Worm (Caenorhabditis elegans): ENCODE measurements around the gene C34F11.2.

The C34F11.2 gene

ce11 chrII:5211970-5212369 lies at the start of gene C34F11.2:
C34F11.2 (plus strand) TSS chrII:5212270.
- TF ChIP-seq ceh-16 (tag; optimal IDR thresholded peaks at IDR 0.05) (no peak), nhr-12 (tag; optimal IDR thresholded peaks at IDR 0.05) (no peak)

ce11 chrII:5163283-5163682 lies 48.8 kb upstream of the C34F11.2 start, which contains the start of gene srb-5:
srb-5 (minus strand) TSS chrII:5163383.
- no peak for TF ChIP-seq nhr-10 (tag; optimal IDR thresholded peaks at IDR 0.05)
- TF ChIP-seq elt-3 (tag; optimal IDR thresholded peaks at IDR 0.05) = no peak
- no peak for TF ChIP-seq alr-1 (tag; optimal IDR thresholded peaks at IDR 0.05)
- TF ChIP-seq ztf-4 (tag; optimal IDR thresholded peaks at IDR 0.05) = no peak
- TF ChIP-seq F13H6.1 (tag; optimal IDR thresholded peaks at IDR 0.05) = no peak
- no peak for TF ChIP-seq C34F6.9 (tag; optimal IDR thresholded peaks at IDR 0.05)
- no peak for TF ChIP-seq blmp-1 (tag; optimal IDR thresholded peaks at IDR 0.05; ENCODE audit: insufficient read depth)

ce11 chrII:5166738-5167137 lies 45.3 kb upstream of the C34F11.2 start, which contains the start of gene srb-3:
srb-3 (minus strand) TSS chrII:5166838.
- TF ChIP-seq dmd-4 (tag; optimal IDR thresholded peaks at IDR 0.05) = no peak
- no peak for TF ChIP-seq nhr-10 (tag; optimal IDR thresholded peaks at IDR 0.05)
- no peak for TF ChIP-seq nhr-129 (tag; optimal IDR thresholded peaks at IDR 0.05)
- no peak for TF ChIP-seq nhr-25 (tag; optimal IDR thresholded peaks at IDR 0.05)
- no peak for TF ChIP-seq lsy-2 (tag; optimal IDR thresholded peaks at IDR 0.05)
- TF ChIP-seq ama-1 (optimal IDR thresholded peaks at IDR 0.05) = no peak
- TF ChIP-seq nhr-21 (tag; optimal IDR thresholded peaks at IDR 0.05) = no peak
- no peak for TF ChIP-seq ztf-4 (tag; optimal IDR thresholded peaks at IDR 0.05)
- TF ChIP-seq alr-1 (tag; optimal IDR thresholded peaks at IDR 0.05) = no peak
- no peak for TF ChIP-seq lin-13 (GFP tag; optimal IDR thresholded peaks at IDR 0.05)
- TF ChIP-seq F13H6.1 (tag; optimal IDR thresholded peaks at IDR 0.05) = no peak

- TF ChIP-seq mab-5 (tag; optimal IDR thresholded peaks at IDR 0.05) (no peak), crh-2 (tag; optimal IDR thresholded peaks at IDR 0.05) (no peak), elt-1 (tag; optimal IDR thresholded peaks at IDR 0.05) (no peak), mbf-1 (tag; optimal IDR thresholded peaks at IDR 0.05) (no peak), dmd-4 (tag; optimal IDR thresholded peaks at IDR 0.05) (no peak), nhr-77 (tag; optimal IDR thresholded peaks at IDR 0.05) (no peak), unc-55 (GFP tag; optimal IDR thresholded peaks at IDR 0.05) (no peak), skn-1 (tag; optimal IDR thresholded peaks at IDR 0.05) (no peak), nhr-11 (tag; optimal IDR thresholded peaks at IDR 0.05) (no peak), nhr-10 (tag; optimal IDR thresholded peaks at IDR 0.05) (no peak), lin-39 (tag; optimal IDR thresholded peaks at IDR 0.05) (no peak), snpc-4 (tag; optimal IDR thresholded peaks at IDR 0.05) (no peak), nhr-25 (tag; optimal IDR thresholded peaks at IDR 0.05) (no peak), unc-39 (tag; optimal IDR thresholded peaks at IDR 0.05) (no peak), ama-1 (optimal IDR thresholded peaks at IDR 0.05) (no peak), aly-2 (tag; optimal IDR thresholded peaks at IDR 0.05) (no peak), alr-1 (tag; optimal IDR thresholded peaks at IDR 0.05) (no peak)
Observed at ce11 chrII:5170932-5171331, 41.1 kb upstream of the C34F11.2 start, which contains the start of gene srb-1. srb-1 (minus strand) TSS chrII:5171032.

- TF ChIP-seq ceh-16 (tag; optimal IDR thresholded peaks at IDR 0.05) (no peak), sem-4 (tag; optimal IDR thresholded peaks at IDR 0.05) (no peak), lin-13 (GFP tag; optimal IDR thresholded peaks at IDR 0.05) (no peak), nhr-6 (tag; optimal IDR thresholded peaks at IDR 0.05) (no peak)
Observed at ce11 chrII:5171610-5172009, 40.5 kb upstream of the C34F11.2 start, which contains the start of gene C27D6.15. C27D6.15 (plus strand) TSS chrII:5171910.

- no peak for TF ChIP-seq nhr-10 (tag; optimal IDR thresholded peaks at IDR 0.05)
- no peak for TF ChIP-seq aly-2 (tag; optimal IDR thresholded peaks at IDR 0.05)
- TF ChIP-seq nhr-77 (tag; optimal IDR thresholded peaks at IDR 0.05) = no peak
- no peak for TF ChIP-seq F13H6.1 (tag; optimal IDR thresholded peaks at IDR 0.05)
- TF ChIP-seq nhr-21 (tag; optimal IDR thresholded peaks at IDR 0.05) = no peak
- no peak for TF ChIP-seq nhr-6 (tag; optimal IDR thresholded peaks at IDR 0.05)
Observed at ce11 chrII:5172451-5172850, 39.6 kb upstream of the C34F11.2 start, which contains the start of gene C27D6.1. C27D6.1 (plus strand) TSS chrII:5172751.

- TF ChIP-seq gmeb-1 (tag; optimal IDR thresholded peaks at IDR 0.05) = no peak
- TF ChIP-seq sma-3 (GFP tag; optimal IDR thresholded peaks at IDR 0.05) = no peak
- no peak for TF ChIP-seq ceh-16 (tag; optimal IDR thresholded peaks at IDR 0.05)
- TF ChIP-seq nhr-6 (tag; optimal IDR thresholded peaks at IDR 0.05) = no peak
- TF ChIP-seq nhr-21 (tag; optimal IDR thresholded peaks at IDR 0.05) = no peak
- TF ChIP-seq lin-13 (GFP tag; optimal IDR thresholded peaks at IDR 0.05) = no peak
- TF ChIP-seq snpc-4 (tag; optimal IDR thresholded peaks at IDR 0.05) = no peak
- no peak for TF ChIP-seq crh-2 (tag; optimal IDR thresholded peaks at IDR 0.05)
- TF ChIP-seq C34F6.9 (tag; optimal IDR thresholded peaks at IDR 0.05) = no peak
- TF ChIP-seq unc-55 (GFP tag; optimal IDR thresholded peaks at IDR 0.05) = no peak
- TF ChIP-seq F13H6.1 (tag; optimal IDR thresholded peaks at IDR 0.05) = no peak
- no peak for TF ChIP-seq elt-1 (tag; optimal IDR thresholded peaks at IDR 0.05)
- TF ChIP-seq ZK546.5 (tag; optimal IDR thresholded peaks at IDR 0.05) = no peak
- TF ChIP-seq egl-27 (tag; optimal IDR thresholded peaks at IDR 0.05) = no peak
- TF ChIP-seq ztf-1 (GFP tag; conservative IDR thresholded peaks at IDR 0.05) = no peak
- no peak for TF ChIP-seq nhr-11 (tag; optimal IDR thresholded peaks at IDR 0.05)
- TF ChIP-seq unc-62 (GFP tag; optimal IDR thresholded peaks at IDR 0.05) = no peak
- no peak for TF ChIP-seq sma-9 (GFP tag; optimal IDR thresholded peaks at IDR 0.05)
- no peak for TF ChIP-seq sma-9 (tag; optimal IDR thresholded peaks at IDR 0.05)
- TF ChIP-seq aly-2 (tag; optimal IDR thresholded peaks at IDR 0.05) = no peak
Observed at ce11 chrII:5174370-5174769, 37.7 kb upstream of the C34F11.2 start, which contains the start of gene C27D6.3. C27D6.3 (minus strand) TSS chrII:5174470.
